Worm (Caenorhabditis elegans): ENCODE data around the gene mlc-3.

ce11 chrIII:5601999-5602398, 37.2 kb downstream of the mlc-3 start:
- TF ChIP-seq nhr-12 (tag; optimal IDR thresholded peaks at IDR 0.05) (no peak), snpc-4 (tag; optimal IDR thresholded peaks at IDR 0.05) (no peak), alr-1 (tag; optimal IDR thresholded peaks at IDR 0.05) (no peak), ZK546.5 (tag; optimal IDR thresholded peaks at IDR 0.05) (no peak), lsy-2 (tag; optimal IDR thresholded peaks at IDR 0.05) (peak; percentile 13 to 72), mab-5 (tag; optimal IDR thresholded peaks at IDR 0.05) (no peak), lin-11 (tag; optimal IDR thresholded peaks at IDR 0.05) (no peak), nhr-77 (tag; optimal IDR thresholded peaks at IDR 0.05) (no peak), nhr-25 (tag; optimal IDR thresholded peaks at IDR 0.05) (peak; percentile 63)
